Worm (Caenorhabditis elegans) whole organism, mixed stage, embryonic: ENCODE measurements around the gene nspb-10.

Source experiments
- M03D4.4 ChIP-seq: sonication (generic microtip); optimal IDR thresholded peaks from 2 replicates; lab custom pipeline; 2017; ENCODE audit warnings: mild to moderate bottlenecking, missing genetic modification characterization, missing compliant biosample characterization
- blmp-1 ChIP-seq: fragments of 150-350 bp; optimal IDR thresholded peaks from 2 replicates; lab custom pipeline; 2014; ENCODE audit warnings: missing biosample characterization, missing genetic modification characterization
- ceh-39 ChIP-seq: fragments of 150-350 bp; optimal IDR thresholded peaks from 2 replicates; lab custom pipeline; 2014; ENCODE audit warnings: missing biosample characterization, missing genetic modification characterization
- ceh-43 ChIP-seq: fragments of 200-800 bp; sonication (Bioruptor generic); optimal IDR thresholded peaks from 2 replicates; lab custom pipeline; 2018; ENCODE audit warnings: mild to moderate bottlenecking, missing genetic modification characterization, moderate library complexity, missing compliant biosample characterization
- ceh-83 ChIP-seq: fragments of 200-800 bp; sonication (Bioruptor generic); optimal IDR thresholded peaks from 2 replicates; lab custom pipeline; 2018; ENCODE audit warnings: mild to moderate bottlenecking, missing genetic modification characterization, missing compliant biosample characterization
- ces-1 ChIP-seq: fragments of 150-350 bp; optimal IDR thresholded peaks from 2 replicates; lab custom pipeline; 2014; ENCODE audit warnings: missing biosample characterization, missing genetic modification reagents, missing genetic modification characterization
- cnd-1 ChIP-seq: fragments of 200-800 bp; sonication (Bioruptor generic); optimal IDR thresholded peaks from 2 replicates; lab custom pipeline; 2018; ENCODE audit warnings: mild to moderate bottlenecking, missing genetic modification characterization, missing compliant biosample characterization
- drap-1 ChIP-seq: fragments of 200-800 bp; sonication (Bioruptor generic); optimal IDR thresholded peaks from 3 replicates; lab custom pipeline; 2018; ENCODE audit warnings: mild to moderate bottlenecking, missing genetic modification characterization, missing compliant biosample characterization
- elt-1 ChIP-seq: sonication (generic microtip); optimal IDR thresholded peaks from 2 replicates; lab custom pipeline; 2017; ENCODE audit warnings: missing genetic modification characterization, mild to moderate bottlenecking, missing compliant biosample characterization, antibody characterized with exemption, moderate library complexity, borderline replicate concordance; ENCODE audit not compliant: insufficient read depth
- flh-1 ChIP-seq: fragments of 200-800 bp; sonication (Bioruptor generic); optimal IDR thresholded peaks from 2 replicates; lab custom pipeline; 2018; ENCODE audit warnings: mild to moderate bottlenecking, missing genetic modification characterization, moderate library complexity, missing compliant biosample characterization
- ham-2 ChIP-seq: fragments of 200-800 bp; sonication (Bioruptor generic); optimal IDR thresholded peaks from 2 replicates; lab custom pipeline; 2018; ENCODE audit warnings: mild to moderate bottlenecking, missing genetic modification characterization, missing compliant biosample characterization
- hlh-1 ChIP-seq: fragments of 150-350 bp; optimal IDR thresholded peaks from 2 replicates; lab custom pipeline; 2014; ENCODE audit warnings: missing biosample characterization, missing genetic modification reagents, missing genetic modification characterization
- lin-13 ChIP-seq: fragments of 150-350 bp; optimal IDR thresholded peaks from 2 replicates; lab custom pipeline; 2014; ENCODE audit warnings: missing biosample characterization, missing genetic modification characterization
- lin-32 ChIP-seq: fragments of 200-800 bp; sonication (Bioruptor generic); optimal IDR thresholded peaks from 2 replicates; lab custom pipeline; 2018; ENCODE audit warnings: mild to moderate bottlenecking, missing genetic modification characterization, missing compliant biosample characterization
- lsy-2 ChIP-seq: fragments of 150-350 bp; optimal IDR thresholded peaks from 2 replicates; lab custom pipeline; 2014; ENCODE audit warnings: missing biosample characterization, missing genetic modification characterization
- mab-5 ChIP-seq: fragments of 150-350 bp; optimal IDR thresholded peaks from 2 replicates; lab custom pipeline; 2014; ENCODE audit warnings: missing biosample characterization, missing genetic modification characterization
- mep-1 ChIP-seq: fragments of 150-350 bp; optimal IDR thresholded peaks from 2 replicates; lab custom pipeline; 2017; ENCODE audit warnings: missing biosample characterization, missing genetic modification reagents, missing genetic modification characterization, inconsistent platforms
- mls-2 ChIP-seq: sonication (generic microtip); optimal IDR thresholded peaks from 2 replicates; lab custom pipeline; 2016; ENCODE audit warnings: mild to moderate bottlenecking, missing genetic modification characterization, moderate library complexity, missing compliant biosample characterization
- nhr-12 ChIP-seq: fragments of 150-350 bp; optimal IDR thresholded peaks from 2 replicates; lab custom pipeline; 2014; ENCODE audit warnings: missing biosample characterization, missing genetic modification characterization
- nhr-2 ChIP-seq: fragments of 150-350 bp; optimal IDR thresholded peaks from 2 replicates; lab custom pipeline; 2014; ENCODE audit warnings: missing biosample characterization, missing genetic modification characterization
- nhr-237 ChIP-seq: fragments of 150-350 bp; optimal IDR thresholded peaks from 2 replicates; lab custom pipeline; 2014; ENCODE audit warnings: missing biosample characterization, missing genetic modification characterization
- pha-4 ChIP-seq: fragments of 150-350 bp; optimal IDR thresholded peaks from 2 replicates; lab custom pipeline; 2018; ENCODE audit warnings: missing biosample characterization, missing genetic modification reagents, missing genetic modification characterization
- sem-2 ChIP-seq: fragments of 200-800 bp; sonication (Bioruptor generic); optimal IDR thresholded peaks from 2 replicates; lab custom pipeline; 2018; ENCODE audit warnings: mild to moderate bottlenecking, missing genetic modification characterization, missing compliant biosample characterization
- snpc-4 ChIP-seq: fragments of 150-350 bp; optimal IDR thresholded peaks from 2 replicates; lab custom pipeline; 2014; ENCODE audit warnings: missing biosample characterization, missing genetic modification characterization
- tbx-8 ChIP-seq: fragments of 200-800 bp; sonication (Bioruptor generic); optimal IDR thresholded peaks from 2 replicates; lab custom pipeline; 2018; ENCODE audit warnings: mild to moderate bottlenecking, missing genetic modification characterization, moderate library complexity, missing compliant biosample characterization
- unc-120 ChIP-seq: sonication (generic microtip); optimal IDR thresholded peaks from 2 replicates; lab custom pipeline; 2017; ENCODE audit warnings: missing genetic modification characterization, missing compliant biosample characterization; ENCODE audit not compliant: poor library complexity, severe bottlenecking
- unc-39 ChIP-seq: fragments of 150-350 bp; optimal IDR thresholded peaks from 2 replicates; lab custom pipeline; 2014; ENCODE audit warnings: missing biosample characterization, missing genetic modification characterization
- zip-8 ChIP-seq: fragments of 150-350 bp; optimal IDR thresholded peaks from 2 replicates; lab custom pipeline; 2014; ENCODE audit warnings: missing biosample characterization, missing genetic modification characterization
- ztf-11 ChIP-seq: fragments of 150-350 bp; optimal IDR thresholded peaks from 2 replicates; lab custom pipeline; 2014; ENCODE audit warnings: missing biosample characterization, missing genetic modification characterization

The nspb-10 gene

ce11 chrII:14606172-14606571 is 18.1 kb upstream of the nspb-10 start, which contains the start of gene arl-3:
Gene arl-3 (plus strand): TSS chrII:14606472.
- no peak for TF ChIP-seq ham-2
- TF ChIP-seq lsy-2 (tag; lab: Kevin White, UChicago) = no peak
- TF ChIP-seq mab-5 = no peak
- TF ChIP-seq unc-39 (tag; lab: Kevin White, UChicago) = no peak
- no peak for TF ChIP-seq zip-8
- TF ChIP-seq hlh-1 (tag; lab: Kevin White, UChicago) = no peak
- no peak for TF ChIP-seq drap-1 (GFP tag; lab: Kevin White, UChicago)

- TF ChIP-seq lin-13 (tag; lab: Kevin White, UChicago) (no peak), nhr-12 (tag; lab: Kevin White, UChicago) (no peak), ceh-39 (tag; lab: Kevin White, UChicago) (no peak), M03D4.4 (tag; lab: Kevin White, UChicago) (no peak)
These were observed 17.4 kb upstream of the nspb-10 start, which contains the start of gene F19H8.2 for ce11 chrII:14605479-14605878. Gene F19H8.2 (minus strand): TSS chrII:14605869.

ce11 chrII:14605026-14605425 is 17.0 kb upstream of the nspb-10 start:
- TF ChIP-seq M03D4.4 (tag; lab: Kevin White, UChicago) = no peak
- no peak for TF ChIP-seq snpc-4 (tag; lab: Kevin White, UChicago)
- no peak for TF ChIP-seq elt-1
- TF ChIP-seq ceh-43 (GFP tag; lab: Kevin White, UChicago) = no peak
- TF ChIP-seq unc-39 (tag; lab: Kevin White, UChicago) = no peak
- no peak for TF ChIP-seq drap-1 (GFP tag; lab: Kevin White, UChicago)
- TF ChIP-seq lin-32 = no peak
- no peak for TF ChIP-seq mls-2 (tag; lab: Kevin White, UChicago)
- no peak for TF ChIP-seq blmp-1 (tag; lab: Kevin White, UChicago)
- no peak for TF ChIP-seq mab-5
- TF ChIP-seq sem-2 (GFP tag; lab: Kevin White, UChicago) = no peak
- no peak for TF ChIP-seq nhr-237 (tag; lab: Kevin White, UChicago)
- TF ChIP-seq ces-1 (GFP tag; lab: Kevin White, UChicago) = no peak

ce11 chrII:14604261-14604660 is 16.2 kb upstream of the nspb-10 start:
- no peak for TF ChIP-seq zip-8

ce11 chrII:14602735-14603134 is 14.7 kb upstream of the nspb-10 start:
- TF ChIP-seq unc-120 (tag; lab: Kevin White, UChicago) (no peak), blmp-1 (tag; lab: Kevin White, UChicago) (no peak), lin-13 (tag; lab: Kevin White, UChicago) (no peak), pha-4 (no peak), ham-2 (no peak), tbx-8 (no peak)

- TF ChIP-seq unc-120 (tag; lab: Kevin White, UChicago) (no peak), ceh-39 (tag; lab: Kevin White, UChicago) (no peak), pha-4 (no peak), zip-8 (no peak), ces-1 (GFP tag; lab: Kevin White, UChicago) (no peak), mab-5 (no peak), ceh-43 (GFP tag; lab: Kevin White, UChicago) (no peak), drap-1 (GFP tag; lab: Kevin White, UChicago) (no peak), lsy-2 (tag; lab: Kevin White, UChicago) (no peak), ceh-83 (GFP tag; lab: Kevin White, UChicago) (no peak), nhr-2 (tag; lab: Kevin White, UChicago) (no peak), flh-1 (GFP tag; lab: Kevin White, UChicago) (no peak), mls-2 (tag; lab: Kevin White, UChicago) (no peak), hlh-1 (tag; lab: Kevin White, UChicago) (no peak), snpc-4 (tag; lab: Kevin White, UChicago) (no peak), blmp-1 (tag; lab: Kevin White, UChicago) (no peak), elt-1 (no peak), ztf-11 (no peak), mep-1 (tag; lab: Kevin White, UChicago) (no peak), cnd-1 (tag; lab: Kevin White, UChicago) (no peak)
These were observed 12.8 kb upstream of the nspb-10 start, which contains the start of gene tps-2 for ce11 chrII:14600852-14601313. Gene tps-2 (plus strand): TSS chrII:14600902.
